Worm (Caenorhabditis elegans) whole organism, L4 larva: Measurements from ENCODE around the gene acs-18.

ENCODE experiments used
- D1046.2 ChIP-seq: fragments of 200-800 bp; sonication (Bioruptor generic); IDR thresholded peaks from 2 replicates; pipeline ENCODE4 v1.3.6; 2022; ENCODE audit warnings: missing genetic modification characterization, missing compliant biosample characterization
- F10B5.3 ChIP-seq: sonication (generic microtip); optimal IDR thresholded peaks from 2 replicates; lab custom pipeline; 2016; ENCODE audit warnings: mild to moderate bottlenecking, missing genetic modification characterization, missing compliant biosample characterization
- F26F4.8 ChIP-seq: fragments of 200-800 bp; sonication (Bioruptor generic); conservative IDR thresholded peaks from 2 replicates; pipeline ENCODE4 v1.3.6; 2022; ENCODE audit warnings: missing genetic modification characterization, missing compliant biosample characterization
- F37D6.2 ChIP-seq: sonication (generic microtip); optimal IDR thresholded peaks from 2 replicates; lab custom pipeline; 2016; ENCODE audit warnings: mild to moderate bottlenecking, missing genetic modification characterization, missing compliant biosample characterization
- F44E2.7 ChIP-seq: fragments of 200-800 bp; sonication (Bioruptor generic); IDR thresholded peaks from 2 replicates; pipeline ENCODE4 v2.1.2; 2022; ENCODE audit warnings: missing genetic modification characterization, missing compliant biosample characterization
- F49E8.2 ChIP-seq: sonication (generic microtip); optimal IDR thresholded peaks from 2 replicates; lab custom pipeline; 2016; ENCODE audit warnings: missing compliant biosample characterization, mild to moderate bottlenecking, missing genetic modification characterization, borderline replicate concordance
- Y105C5A.15 ChIP-seq: fragments of 200-800 bp; sonication (Bioruptor generic); IDR thresholded peaks from 2 replicates; pipeline ENCODE4 v1.3.6; 2022; ENCODE audit warnings: missing genetic modification characterization, missing compliant biosample characterization
- Y48G9A.11 ChIP-seq: fragments of 200-800 bp; sonication (Bioruptor generic); IDR thresholded peaks from 2 replicates; pipeline ENCODE4 v1.3.6; 2022; ENCODE audit warnings: missing genetic modification reagents, missing genetic modification characterization, missing compliant biosample characterization
- ZK546.5 ChIP-seq, 2 experiments: sonication (generic microtip); optimal IDR thresholded peaks; 2 replicates each; lab custom pipeline; 2017; ENCODE audit warnings: missing biosample characterization in 2 of 2, missing genetic modification characterization in 2 of 2
- aha-1 ChIP-seq: fragments of 150-350 bp; peaks from one replicate; lab custom pipeline; 2014; ENCODE audit warnings: missing biosample characterization, missing genetic modification characterization
- ama-1 ChIP-seq: fragments of 150-350 bp; optimal IDR thresholded peaks from 2 replicates; lab custom pipeline; 2014; ENCODE audit warnings: inconsistent platforms, mixed read lengths
- attf-4 ChIP-seq: sonication (generic microtip); optimal IDR thresholded peaks from 3 replicates; lab custom pipeline; 2017; ENCODE audit warnings: missing biosample characterization, missing genetic modification characterization
- ceh-44 ChIP-seq: fragments of 200-800 bp; sonication (Bioruptor generic); IDR thresholded peaks from 2 replicates; pipeline ENCODE4 v1.3.6; 2022; ENCODE audit warnings: missing genetic modification reagents, missing genetic modification characterization, missing compliant biosample characterization
- ceh-82 ChIP-seq: sonication (generic microtip); optimal IDR thresholded peaks from 2 replicates; lab custom pipeline; 2017; ENCODE audit warnings: missing biosample characterization, missing genetic modification characterization
- ces-1 ChIP-seq: fragments of 150-350 bp; sonication (generic microtip); optimal IDR thresholded peaks from 4 replicates; lab custom pipeline; 2014; ENCODE audit warnings: missing biosample characterization, missing genetic modification reagents, missing genetic modification characterization
- cey-2 ChIP-seq: sonication (generic microtip); optimal IDR thresholded peaks from 3 replicates; lab custom pipeline; 2017; ENCODE audit warnings: missing genetic modification characterization, mild to moderate bottlenecking, missing compliant biosample characterization, antibody characterized with exemption, borderline replicate concordance; ENCODE audit not compliant: insufficient read depth
- daf-8 ChIP-seq: fragments of 200-800 bp; sonication (Bioruptor generic); IDR thresholded peaks from 2 replicates; pipeline ENCODE4 v1.3.6; 2022; ENCODE audit warnings: missing genetic modification characterization, missing compliant biosample characterization
- dve-1 ChIP-seq: sonication (generic microtip); optimal IDR thresholded peaks from 2 replicates; lab custom pipeline; 2017; ENCODE audit warnings: antibody characterized with exemption, mild to moderate bottlenecking, missing genetic modification characterization, missing compliant biosample characterization; ENCODE audit not compliant: insufficient read depth
- egl-43 ChIP-seq: fragments of 200-800 bp; sonication (Bioruptor generic); IDR thresholded peaks from 2 replicates; pipeline ENCODE4 v1.3.6; 2022; ENCODE audit warnings: missing genetic modification reagents, missing genetic modification characterization, missing compliant biosample characterization
- hlh-11 ChIP-seq: fragments of 200-800 bp; sonication (Bioruptor generic); optimal IDR thresholded peaks from 2 replicates; lab custom pipeline; 2018; ENCODE audit warnings: mild to moderate bottlenecking, missing genetic modification characterization, missing compliant biosample characterization
- hlh-30 ChIP-seq: sonication (generic microtip); optimal IDR thresholded peaks from 2 replicates; lab custom pipeline; 2017; ENCODE audit warnings: antibody characterized with exemption, mild to moderate bottlenecking, missing genetic modification characterization, missing compliant biosample characterization; ENCODE audit not compliant: insufficient read depth
- hmg-1.1 ChIP-seq: fragments of 200-800 bp; sonication (Bioruptor generic); IDR thresholded peaks from 2 replicates; pipeline ENCODE4 v1.3.6; 2022; ENCODE audit warnings: missing genetic modification reagents, missing genetic modification characterization, missing compliant biosample characterization
- jun-1 ChIP-seq: fragments of 150-350 bp; optimal IDR thresholded peaks from 2 replicates; lab custom pipeline; 2014; ENCODE audit warnings: missing biosample characterization, missing genetic modification reagents, missing genetic modification characterization
- lin-38 ChIP-seq: fragments of 200-800 bp; sonication (Bioruptor generic); IDR thresholded peaks from 2 replicates; pipeline ENCODE4 v1.3.6; 2022; ENCODE audit warnings: missing genetic modification reagents, missing genetic modification characterization, missing compliant biosample characterization
- lir-3 ChIP-seq: sonication (generic microtip); optimal IDR thresholded peaks from 2 replicates; lab custom pipeline; 2016; ENCODE audit warnings: mild to moderate bottlenecking, missing genetic modification characterization, missing compliant biosample characterization
- madf-5 ChIP-seq, 2 experiments: fragments of 200-800 bp; sonication (Bioruptor generic); IDR thresholded peaks; 2 replicates each; pipeline ENCODE4 v1.3.6; 2022; ENCODE audit warnings: missing compliant biosample characterization in 2 of 2, missing genetic modification characterization in 2 of 2
- mdl-1 ChIP-seq, 2 experiments: fragments of 150-350 bp in 1 of 2; sonication (generic microtip) in 1 of 2; optimal IDR thresholded peaks; 2 replicates each; lab custom pipeline; 2014 to 2017; ENCODE audit warnings: missing biosample characterization in 2 of 2, missing genetic modification characterization in 2 of 2
- mes-2 ChIP-seq: sonication (generic microtip); optimal IDR thresholded peaks from 2 replicates; lab custom pipeline; 2016; ENCODE audit warnings: missing genotype, mild to moderate bottlenecking, missing genetic modification characterization, missing compliant biosample characterization; ENCODE audit not compliant: poor library complexity, severe bottlenecking
- mxl-2 ChIP-seq: fragments of 200-800 bp; sonication (Bioruptor generic); conservative IDR thresholded peaks from 2 replicates; pipeline ENCODE4 v1.3.6; 2022; ENCODE audit warnings: missing genetic modification reagents, missing genetic modification characterization, missing compliant biosample characterization
- nhr-10 ChIP-seq: fragments of 150-350 bp; optimal IDR thresholded peaks from 2 replicates; lab custom pipeline; 2014; ENCODE audit warnings: missing biosample characterization, missing genetic modification characterization
- nhr-111 ChIP-seq: fragments of 200-800 bp; sonication (Bioruptor generic); optimal IDR thresholded peaks from 2 replicates; lab custom pipeline; 2018; ENCODE audit warnings: mild to moderate bottlenecking, missing genetic modification characterization, missing compliant biosample characterization
- nhr-28 ChIP-seq: fragments of 150-350 bp; optimal IDR thresholded peaks from 2 replicates; lab custom pipeline; 2014; ENCODE audit warnings: missing biosample characterization, missing genetic modification characterization
- nhr-41 ChIP-seq: fragments of 200-800 bp; sonication (Bioruptor generic); IDR thresholded peaks from 2 replicates; pipeline ENCODE4 v1.3.6; 2022; ENCODE audit warnings: missing genetic modification reagents, missing genetic modification characterization, missing compliant biosample characterization
- nhr-6 ChIP-seq: fragments of 150-350 bp; optimal IDR thresholded peaks from 2 replicates; lab custom pipeline; 2014; ENCODE audit warnings: missing biosample characterization, missing genetic modification characterization
- nhr-76 ChIP-seq: fragments of 150-350 bp; optimal IDR thresholded peaks from 2 replicates; lab custom pipeline; 2014; ENCODE audit warnings: missing biosample characterization, missing genetic modification characterization
- nhr-77 ChIP-seq: fragments of 150-350 bp; optimal IDR thresholded peaks from 2 replicates; lab custom pipeline; 2014; ENCODE audit warnings: missing biosample characterization, missing genetic modification characterization
- rbr-2 ChIP-seq: sonication (generic microtip); optimal IDR thresholded peaks from 2 replicates; lab custom pipeline; 2016; ENCODE audit warnings: missing genotype, missing genetic modification characterization, missing compliant biosample characterization
- saeg-2 ChIP-seq: fragments of 200-800 bp; sonication (Bioruptor generic); IDR thresholded peaks from 2 replicates; pipeline ENCODE4 v1.3.6; 2022; ENCODE audit warnings: missing genetic modification reagents, missing genetic modification characterization, missing compliant biosample characterization
- sdz-12 ChIP-seq: fragments of 200-800 bp; sonication (Bioruptor generic); optimal IDR thresholded peaks from 2 replicates; lab custom pipeline; 2018; ENCODE audit warnings: mild to moderate bottlenecking, missing genetic modification characterization, missing compliant biosample characterization
- set-16 ChIP-seq: fragments of 200-800 bp; sonication (Bioruptor generic); IDR thresholded peaks from 2 replicates; pipeline ENCODE4 v1.3.6; 2022; ENCODE audit warnings: missing genetic modification reagents, missing genetic modification characterization, missing compliant biosample characterization
- snpc-1.2 ChIP-seq: fragments of 200-800 bp; sonication (Bioruptor generic); IDR thresholded peaks from 2 replicates; pipeline ENCODE4 v1.3.6; 2022; ENCODE audit warnings: missing genetic modification reagents, missing genetic modification characterization, missing compliant biosample characterization
- spr-1 ChIP-seq: sonication (generic microtip); optimal IDR thresholded peaks from 2 replicates; lab custom pipeline; 2016; ENCODE audit warnings: mild to moderate bottlenecking, missing genetic modification characterization, missing compliant biosample characterization
- unc-130 ChIP-seq: sonication (generic microtip); optimal IDR thresholded peaks from 2 replicates; lab custom pipeline; 2016; ENCODE audit warnings: missing genetic modification reagents, missing genetic modification characterization, missing compliant biosample characterization
- vab-7 ChIP-seq: fragments of 200-800 bp; sonication (Bioruptor generic); IDR thresholded peaks from 2 replicates; pipeline ENCODE4 v1.3.6; 2022; ENCODE audit warnings: missing genetic modification reagents, missing genetic modification characterization, missing compliant biosample characterization
- zfp-3 ChIP-seq: fragments of 200-800 bp; sonication (Bioruptor generic); conservative IDR thresholded peaks from 2 replicates; pipeline ENCODE4 v1.3.6; 2022; ENCODE audit warnings: missing genetic modification reagents, missing genetic modification characterization, missing compliant biosample characterization
- zip-2 ChIP-seq: fragments of 150-350 bp; optimal IDR thresholded peaks from 2 replicates; lab custom pipeline; 2014; ENCODE audit warnings: missing biosample characterization, missing genetic modification characterization

The acs-18 gene

DNA sequence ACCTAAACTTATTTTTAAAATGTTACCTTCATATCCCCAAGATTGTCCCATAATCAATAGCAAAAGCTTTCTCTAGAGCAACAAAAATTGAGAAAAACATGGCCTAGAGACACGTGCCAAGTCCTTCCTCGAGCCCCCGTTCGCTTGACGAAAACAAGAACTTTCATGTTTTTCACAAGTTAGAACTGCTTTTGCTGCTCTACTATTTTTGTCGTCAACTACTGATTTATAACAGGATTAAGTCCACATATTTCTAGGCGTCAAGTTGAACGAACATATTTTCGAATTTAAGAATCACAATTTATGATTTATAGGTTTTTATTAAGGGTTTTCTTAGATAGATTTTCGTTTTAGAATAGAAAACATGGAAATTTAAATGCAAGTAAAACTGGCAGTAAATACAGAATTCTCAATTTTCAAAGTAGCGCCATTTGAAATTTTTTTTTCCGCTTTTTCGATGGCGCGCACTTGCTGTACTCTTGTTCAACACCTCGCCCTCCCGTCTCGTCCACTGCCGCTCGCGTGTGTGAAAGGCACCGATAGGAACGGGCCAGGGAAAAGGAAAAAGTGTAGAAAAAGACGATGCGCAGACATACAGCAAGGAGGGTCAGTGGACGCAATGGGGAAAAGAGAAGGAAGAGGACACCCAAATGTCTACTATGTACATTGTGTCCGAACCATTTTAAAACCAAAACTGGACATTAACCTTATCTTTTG lies 29.1 kb downstream of the acs-18 start, which contains the start of gene rad-51 (continued):
- TF ChIP-seq F49E8.2 (tag; lab: Kevin White, UChicago) (no peak), lin-38 (GFP tag; lab: Robert Waterston, UW) (peak; percentile 77), zip-2 (tag; lab: Kevin White, UChicago) (no peak), F44E2.7 (GFP tag; lab: Robert Waterston, UW) (no peak), ceh-44 (GFP tag; lab: Robert Waterston, UW) (no peak), mes-2 (tag; lab: Kevin White, UChicago) (peak; percentile 76), hlh-11 (peak; percentile 70), mdl-1 (tag; optimal IDR thresholded peaks at IDR 0.05; lab: Kevin White, UChicago) (peak in 1 of 2 experiments; percentile 64), nhr-6 (tag; lab: Kevin White, UChicago) (no peak), madf-5 (GFP tag; IDR thresholded peaks at IDR 0.05; lab: Robert Waterston, UW) (no peak), Y48G9A.11 (GFP tag; lab: Robert Waterston, UW) (no peak), ces-1 (GFP tag; lab: Kevin White, UChicago) (no peak), F26F4.8 (GFP tag; lab: Robert Waterston, UW) (no peak), D1046.2 (GFP tag; lab: Robert Waterston, UW) (no peak), nhr-41 (GFP tag; lab: Robert Waterston, UW) (no peak), dve-1 (tag; lab: Kevin White, UChicago) (peak; percentile 47), nhr-111 (GFP tag; lab: Kevin White, UChicago) (no peak), Y105C5A.15 (GFP tag; lab: Robert Waterston, UW) (no peak), hmg-1.1 (peak; percentile 81), lir-3 (tag; lab: Kevin White, UChicago) (no peak), attf-4 (tag; lab: Kevin White, UChicago) (no peak), mxl-2 (GFP tag; lab: Robert Waterston, UW) (no peak), sdz-12 (GFP tag; lab: Kevin White, UChicago) (no peak), nhr-77 (peak; percentile 33), jun-1 (peak; percentile 15), set-16 (GFP tag; lab: Robert Waterston, UW) (peak; percentile 17; the same call in 1 of the 2 replicates), ceh-82 (tag; lab: Kevin White, UChicago) (no peak), nhr-28 (tag; lab: Kevin White, UChicago) (peak; percentile 76), rbr-2 (tag; lab: Kevin White, UChicago) (peak; percentile 67), daf-8 (no peak), F37D6.2 (tag; lab: Kevin White, UChicago) (no peak), F10B5.3 (tag; lab: Kevin White, UChicago) (no peak), spr-1 (tag; lab: Kevin White, UChicago) (no peak), nhr-76 (tag; lab: Kevin White, UChicago) (no peak), hlh-30 (tag; lab: Kevin White, UChicago) (peak; percentile 64), vab-7 (GFP tag; lab: Robert Waterston, UW) (no peak), aha-1 (tag; lab: Kevin White, UChicago) (peak; percentile 3), cey-2 (tag; lab: Kevin White, UChicago) (no peak), unc-130 (GFP tag; lab: Kevin White, UChicago) (no peak), nhr-10 (tag; lab: Kevin White, UChicago) (no peak), ZK546.5 (tag; optimal IDR thresholded peaks at IDR 0.05; lab: Kevin White, UChicago) (no peak), egl-43 (GFP tag; lab: Robert Waterston, UW) (no peak), zfp-3 (GFP tag; lab: Robert Waterston, UW) (no peak), snpc-1.2 (GFP tag; lab: Robert Waterston, UW) (no peak), ama-1 (lab: Kevin White, UChicago) (no peak), saeg-2 (GFP tag; lab: Robert Waterston, UW) (no peak)
